Worm (Caenorhabditis elegans) whole organism, L3 larva: Measurements from ENCODE around the gene Y46E12A.5.

Experiments
- ZK546.5 ChIP-seq: sonication (generic microtip); optimal IDR thresholded peaks from 2 replicates; lab custom pipeline; 2017; ENCODE audit warnings: missing biosample characterization, missing genetic modification characterization
- ceh-16 ChIP-seq: sonication (generic microtip); optimal IDR thresholded peaks from 2 replicates; lab custom pipeline; 2017; ENCODE audit warnings: missing biosample characterization, missing genetic modification characterization
- ceh-28 ChIP-seq: fragments of 150-350 bp; optimal IDR thresholded peaks from 2 replicates; lab custom pipeline; 2014; ENCODE audit warnings: missing biosample characterization, missing genetic modification reagents, missing genetic modification characterization
- ceh-82 ChIP-seq: fragments of 150-350 bp; optimal IDR thresholded peaks from 2 replicates; lab custom pipeline; 2014; ENCODE audit warnings: missing biosample characterization, missing genetic modification characterization
- ceh-9 ChIP-seq: sonication (generic microtip); optimal IDR thresholded peaks from 2 replicates; lab custom pipeline; 2018; ENCODE audit warnings: missing biosample characterization, missing genetic modification characterization
- daf-12 ChIP-seq: fragments of 150-350 bp; optimal IDR thresholded peaks from 2 replicates; lab custom pipeline; 2014; ENCODE audit warnings: missing biosample characterization, missing genetic modification reagents, missing genetic modification characterization
- egl-27 ChIP-seq: sonication (generic microtip); optimal IDR thresholded peaks from 4 replicates; lab custom pipeline; 2017; ENCODE audit warnings: missing biosample characterization, missing genetic modification reagents, missing genetic modification characterization
- egl-5 ChIP-seq: fragments of 150-350 bp; optimal IDR thresholded peaks from 2 replicates; lab custom pipeline; 2017; ENCODE audit warnings: missing biosample characterization, missing genetic modification reagents, missing genetic modification characterization, inconsistent platforms
- elt-1 ChIP-seq: fragments of 150-350 bp; optimal IDR thresholded peaks from 2 replicates; lab custom pipeline; 2014; ENCODE audit warnings: missing biosample characterization, missing genetic modification characterization
- elt-2 ChIP-seq: sonication (generic microtip); optimal IDR thresholded peaks from 2 replicates; lab custom pipeline; 2016; ENCODE audit warnings: missing genetic modification reagents, mild to moderate bottlenecking, missing genetic modification characterization, missing compliant biosample characterization
- elt-3 ChIP-seq, 3 experiments: fragments of 150-350 bp in 1 of 3; sonication (generic microtip) in 2 of 3; optimal IDR thresholded peaks; 2 replicates in 2 of 3; 4 replicates in 1 of 3; lab custom pipeline; 2014 to 2017; ENCODE audit warnings: missing biosample characterization in 3 of 3, missing genetic modification characterization in 3 of 3
- eor-1 ChIP-seq, 2 experiments: fragments of 150-350 bp; optimal IDR thresholded peaks; 2 replicates each; lab custom pipeline; 2014 to 2018; ENCODE audit warnings: missing biosample characterization in 2 of 2, missing genetic modification characterization in 2 of 2
- fkh-10 ChIP-seq: sonication (generic microtip); optimal IDR thresholded peaks from 2 replicates; lab custom pipeline; 2017; ENCODE audit warnings: missing biosample characterization, missing genetic modification reagents, missing genetic modification characterization
- fkh-2 ChIP-seq: fragments of 150-350 bp; optimal IDR thresholded peaks from 2 replicates; lab custom pipeline; 2014; ENCODE audit warnings: missing biosample characterization, missing genetic modification reagents, missing genetic modification characterization
- fos-1 ChIP-seq: fragments of 150-350 bp; optimal IDR thresholded peaks from 2 replicates; lab custom pipeline; 2014; ENCODE audit warnings: missing biosample characterization, missing genetic modification characterization
- jun-1 ChIP-seq: fragments of 150-350 bp; optimal IDR thresholded peaks from 2 replicates; lab custom pipeline; 2014; ENCODE audit warnings: missing biosample characterization, missing genetic modification reagents, missing genetic modification characterization
- lin-15B ChIP-seq: fragments of 150-350 bp; optimal IDR thresholded peaks from 2 replicates; lab custom pipeline; 2014; ENCODE audit warnings: missing biosample characterization, missing genetic modification characterization
- lin-39 ChIP-seq: fragments of 150-350 bp; optimal IDR thresholded peaks from 2 replicates; lab custom pipeline; 2018; ENCODE audit warnings: missing biosample characterization, missing genetic modification reagents, missing genetic modification characterization
- lsy-12 ChIP-seq: sonication (generic microtip); optimal IDR thresholded peaks from 2 replicates; lab custom pipeline; 2016; ENCODE audit warnings: mild to moderate bottlenecking, missing genetic modification characterization, missing compliant biosample characterization
- mdl-1 ChIP-seq: fragments of 150-350 bp; optimal IDR thresholded peaks from 2 replicates; lab custom pipeline; 2014; ENCODE audit warnings: missing biosample characterization, missing genetic modification characterization
- nfya-1 ChIP-seq: sonication (generic microtip); optimal IDR thresholded peaks from 2 replicates; lab custom pipeline; 2017; ENCODE audit warnings: missing genetic modification characterization, mild to moderate bottlenecking, missing compliant biosample characterization, antibody characterized with exemption, moderate library complexity; ENCODE audit not compliant: insufficient read depth
- nhr-11 ChIP-seq: fragments of 150-350 bp; optimal IDR thresholded peaks from 2 replicates; lab custom pipeline; 2014; ENCODE audit warnings: missing biosample characterization, missing genetic modification characterization
- nhr-12 ChIP-seq: fragments of 150-350 bp; optimal IDR thresholded peaks from 2 replicates; lab custom pipeline; 2014; ENCODE audit warnings: missing biosample characterization, missing genetic modification characterization
- nhr-23 ChIP-seq: fragments of 150-350 bp; optimal IDR thresholded peaks from 2 replicates; lab custom pipeline; 2014; ENCODE audit warnings: missing biosample characterization, missing genetic modification reagents, missing genetic modification characterization
- nhr-25 ChIP-seq: sonication (generic microtip); optimal IDR thresholded peaks from 2 replicates; lab custom pipeline; 2017; ENCODE audit warnings: missing biosample characterization, missing genetic modification characterization
- nhr-28 ChIP-seq: fragments of 150-350 bp; optimal IDR thresholded peaks from 2 replicates; lab custom pipeline; 2014; ENCODE audit warnings: missing biosample characterization, missing genetic modification characterization
- nhr-43 ChIP-seq: sonication (generic microtip); optimal IDR thresholded peaks from 2 replicates; lab custom pipeline; 2016; ENCODE audit warnings: mild to moderate bottlenecking, missing genetic modification characterization, missing compliant biosample characterization; ENCODE audit not compliant: poor library complexity, severe bottlenecking
- nhr-67 ChIP-seq: fragments of 150-350 bp; optimal IDR thresholded peaks from 2 replicates; lab custom pipeline; 2014; ENCODE audit warnings: missing biosample characterization, missing genetic modification characterization
- pha-4 ChIP-seq: fragments of 150-350 bp; optimal IDR thresholded peaks from 2 replicates; lab custom pipeline; 2014; ENCODE audit warnings: missing biosample characterization, missing genetic modification reagents, missing genetic modification characterization
- pqm-1 ChIP-seq: fragments of 150-350 bp; optimal IDR thresholded peaks from 2 replicates; lab custom pipeline; 2017; ENCODE audit warnings: missing biosample characterization, missing genetic modification characterization, inconsistent platforms
- sea-2 ChIP-seq: fragments of 150-350 bp; sonication (generic microtip); optimal IDR thresholded peaks from 4 replicates; lab custom pipeline; 2014; ENCODE audit warnings: missing biosample characterization, missing genetic modification reagents, missing genetic modification characterization
- skn-1 ChIP-seq: fragments of 150-350 bp; optimal IDR thresholded peaks from 2 replicates; lab custom pipeline; 2014; ENCODE audit warnings: missing biosample characterization, missing genetic modification characterization
- snpc-4 ChIP-seq: fragments of 150-350 bp; optimal IDR thresholded peaks from 2 replicates; lab custom pipeline; 2014; ENCODE audit warnings: missing biosample characterization, missing genetic modification characterization
- tbx-2 ChIP-seq: sonication (generic microtip); optimal IDR thresholded peaks from 2 replicates; lab custom pipeline; 2016; ENCODE audit warnings: mild to moderate bottlenecking, missing genetic modification characterization, missing compliant biosample characterization
- unc-39 ChIP-seq: sonication (generic microtip); optimal IDR thresholded peaks from 4 replicates; lab custom pipeline; 2017; ENCODE audit warnings: missing biosample characterization, missing genetic modification characterization
- zag-1 ChIP-seq: fragments of 150-350 bp; optimal IDR thresholded peaks from 2 replicates; lab custom pipeline; 2014; ENCODE audit warnings: missing biosample characterization, missing genetic modification characterization
- ztf-11 ChIP-seq: fragments of 150-350 bp; optimal IDR thresholded peaks from 2 replicates; lab custom pipeline; 2014; ENCODE audit warnings: missing biosample characterization, missing genetic modification characterization

Gene Y46E12A.5

DNA sequence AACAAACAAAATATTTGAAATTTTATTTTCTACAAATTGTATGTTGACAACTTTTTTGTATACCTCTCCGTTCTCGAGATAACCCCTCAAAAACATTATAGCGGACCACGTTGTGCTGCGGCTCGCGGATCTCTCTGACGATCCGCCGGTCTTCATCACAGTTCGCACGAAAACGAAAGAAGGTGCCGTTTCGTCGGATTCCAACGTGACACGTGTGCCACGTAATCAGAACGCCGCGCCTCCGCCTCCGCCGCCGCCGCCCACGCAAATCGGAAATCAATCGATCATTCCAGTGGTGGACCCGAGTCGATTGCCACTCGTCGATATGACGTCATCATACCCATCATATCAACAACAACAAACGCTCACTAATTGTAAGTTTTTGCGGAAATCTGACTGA lies 41.4 kb upstream of the Y46E12A.5 start:
- TF ChIP-seq eor-1 (tag; optimal IDR thresholded peaks at IDR 0.05; lab: Kevin White, UChicago): no peak

DNA sequence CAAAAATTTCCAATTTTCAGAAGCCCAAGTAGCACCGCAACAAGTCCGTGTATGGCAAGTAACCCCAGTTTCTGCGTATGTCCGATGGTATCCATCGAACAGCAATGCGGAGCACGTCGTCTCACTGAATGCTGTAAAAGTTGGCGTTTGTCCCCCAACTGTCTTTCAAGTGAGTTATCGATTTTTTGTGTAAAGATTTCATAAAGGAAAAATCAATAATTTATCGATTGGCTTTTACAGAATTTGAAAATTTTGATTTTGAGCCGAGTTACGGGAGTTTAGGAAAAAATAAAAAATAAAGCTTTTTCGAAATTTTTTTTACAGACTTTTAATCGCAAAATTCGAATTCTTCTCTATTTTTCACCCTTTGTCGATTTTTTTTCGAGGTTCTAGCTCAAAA lies 36.0 kb upstream of the Y46E12A.5 start:
- no peak for TF ChIP-seq pha-4 (tag; lab: Kevin White, UChicago)
- TF ChIP-seq ceh-28 (tag; lab: Kevin White, UChicago): peak; percentile 65
- TF ChIP-seq, all 47 proteins: peak for 1

DNA sequence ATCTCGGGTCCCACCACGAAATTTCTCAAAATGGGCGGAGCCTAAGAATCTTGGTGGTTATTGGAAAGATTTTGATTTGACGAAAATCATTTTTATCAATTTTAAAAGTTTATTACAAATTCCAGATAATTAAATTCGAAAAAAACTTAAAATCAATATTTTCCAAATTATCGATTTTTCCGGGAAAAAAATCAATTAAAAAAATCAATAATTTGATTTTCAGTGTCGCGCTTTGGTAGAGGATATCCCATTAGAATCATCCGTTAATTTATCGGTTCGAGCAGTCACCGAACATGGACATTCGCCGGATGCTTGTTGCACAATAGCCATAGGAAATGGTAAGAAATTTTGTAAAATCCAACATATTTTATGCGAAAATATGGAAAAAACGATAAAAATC lies 35.4 kb upstream of the Y46E12A.5 start:
- TF ChIP-seq ceh-28 (tag; lab: Kevin White, UChicago): peak; percentile 84
- TF ChIP-seq lin-15B (tag; lab: Kevin White, UChicago): no peak

DNA sequence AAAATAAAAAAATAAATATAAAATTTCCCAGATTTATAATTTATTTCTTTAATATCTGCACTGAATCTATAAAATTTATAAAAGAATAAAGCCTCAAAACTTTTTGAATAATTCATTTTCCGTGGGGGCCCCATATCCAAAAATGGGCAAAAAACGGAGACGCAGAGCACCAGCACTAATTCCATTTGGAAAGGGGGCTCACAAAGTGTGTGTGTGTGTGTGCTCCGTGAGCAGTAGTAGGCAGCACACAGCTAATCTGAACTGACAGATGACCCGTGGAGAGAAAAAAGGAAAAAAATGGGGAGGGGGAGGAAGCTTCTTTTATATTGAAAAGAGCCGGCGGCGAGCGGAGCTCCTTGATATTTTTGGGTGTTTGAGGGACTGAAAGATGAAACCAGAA lies 33.9 kb upstream of the Y46E12A.5 start:
- TF ChIP-seq unc-39 (tag; lab: Kevin White, UChicago) (no peak), jun-1 (tag; lab: Kevin White, UChicago) (no peak), fkh-10 (GFP tag; lab: Kevin White, UChicago) (no peak), eor-1 (tag; optimal IDR thresholded peaks at IDR 0.05; lab: Kevin White, UChicago) (no peak), lin-39 (tag; lab: Kevin White, UChicago) (peak; percentile 21), pha-4 (tag; lab: Kevin White, UChicago) (no peak), nhr-23 (no peak), nhr-43 (tag; lab: Kevin White, UChicago) (no peak), elt-1 (tag; lab: Kevin White, UChicago) (no peak), ceh-16 (no peak), lin-15B (tag; lab: Kevin White, UChicago) (no peak), egl-27 (tag; lab: Kevin White, UChicago) (no peak), nfya-1 (tag; lab: Kevin White, UChicago) (peak; percentile 17), nhr-67 (tag; lab: Kevin White, UChicago) (no peak)

DNA sequence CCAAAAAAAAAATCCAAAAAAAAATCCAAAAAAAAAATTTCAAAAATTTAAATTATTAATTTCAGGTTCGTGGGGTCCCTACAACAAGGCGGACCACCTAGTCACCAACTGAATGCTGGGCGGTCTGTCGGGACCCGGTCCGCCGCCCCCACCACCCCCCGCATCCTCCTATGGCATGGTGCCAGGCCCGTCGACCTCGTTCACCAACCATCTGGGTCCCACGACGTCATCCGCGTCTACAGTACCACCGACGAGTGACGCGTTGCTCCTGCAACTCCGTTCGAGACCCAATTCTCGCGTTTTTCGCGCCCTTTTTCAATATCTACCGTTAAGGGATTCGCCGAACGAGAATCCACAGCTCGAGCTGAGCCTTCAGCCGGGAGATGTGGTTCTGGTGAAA lies 30.9 kb upstream of the Y46E12A.5 start:
- TF ChIP-seq lsy-12 (tag; lab: Kevin White, UChicago) (no peak), nhr-23 (no peak), elt-1 (tag; lab: Kevin White, UChicago) (no peak), pha-4 (tag; lab: Kevin White, UChicago) (no peak), fkh-2 (tag; lab: Kevin White, UChicago) (no peak), fkh-10 (GFP tag; lab: Kevin White, UChicago) (no peak), mdl-1 (tag; lab: Kevin White, UChicago) (no peak), nhr-43 (tag; lab: Kevin White, UChicago) (no peak), elt-3 (tag; optimal IDR thresholded peaks at IDR 0.05; lab: Kevin White, UChicago) (no peak), jun-1 (tag; lab: Kevin White, UChicago) (no peak), pqm-1 (no peak), nhr-12 (tag; lab: Kevin White, UChicago) (no peak), nfya-1 (tag; lab: Kevin White, UChicago) (no peak), ZK546.5 (tag; lab: Kevin White, UChicago) (no peak), ceh-9 (tag; lab: Kevin White, UChicago) (no peak), nhr-25 (tag; lab: Kevin White, UChicago) (no peak), skn-1 (tag; lab: Kevin White, UChicago) (no peak)

DNA sequence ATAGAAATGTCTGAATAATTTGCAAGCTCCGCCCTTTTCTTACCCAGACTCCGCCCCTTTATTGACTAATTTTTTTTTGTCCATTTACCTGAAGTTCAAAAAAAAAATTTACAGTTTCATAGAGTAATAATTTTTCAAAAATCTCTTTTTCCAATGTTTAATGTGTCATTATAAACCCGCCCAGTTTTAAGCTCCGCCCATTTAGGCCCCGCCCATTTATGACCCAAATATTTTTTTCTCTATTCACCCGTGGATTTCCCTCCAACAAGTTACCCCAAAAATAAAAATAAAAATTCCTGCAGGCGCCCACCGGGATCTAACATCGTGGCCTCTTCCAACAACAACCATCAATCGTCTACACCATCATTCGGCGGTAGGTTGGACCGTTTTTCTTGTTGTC lies 30.0 kb upstream of the Y46E12A.5 start, which contains the start of gene rimb-1:
TSS of gene rimb-1 (plus strand) at position 301 of the 400 bp plus-strand sequence.
- TF ChIP-seq elt-3 (tag; optimal IDR thresholded peaks at IDR 0.05; lab: Kevin White, UChicago): no peak
- TF ChIP-seq nhr-28 (tag; lab: Kevin White, UChicago): no peak
- no peak for TF ChIP-seq zag-1 (tag; lab: Kevin White, UChicago)
- TF ChIP-seq nfya-1 (tag; lab: Kevin White, UChicago): no peak
- TF ChIP-seq jun-1 (tag; lab: Kevin White, UChicago): no peak
- TF ChIP-seq, all 47 proteins: peak for 0

DNA sequence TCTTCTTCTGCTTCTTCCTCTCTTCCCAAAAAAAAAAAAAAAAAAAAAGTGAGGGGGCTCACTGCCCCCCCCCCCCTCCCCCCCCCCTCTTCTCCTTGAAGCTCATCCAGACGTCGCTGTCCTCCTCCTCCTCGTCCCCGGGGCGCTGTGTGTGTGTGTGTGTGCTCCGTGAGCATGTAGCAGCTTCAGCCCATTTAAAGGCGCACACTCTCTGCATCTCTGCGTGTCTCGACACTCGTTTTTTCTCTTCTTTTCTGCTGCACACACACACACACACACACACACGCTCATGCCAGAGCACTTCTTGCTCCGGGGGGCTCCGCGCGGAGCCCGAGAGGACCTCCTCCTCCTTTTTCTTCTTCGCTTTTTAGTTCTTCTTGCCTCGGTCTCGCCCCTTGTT lies 27.7 kb upstream of the Y46E12A.5 start:
- TF ChIP-seq tbx-2 (peak; percentile 15), ztf-11 (tag; lab: Kevin White, UChicago) (no peak), egl-27 (tag; lab: Kevin White, UChicago) (no peak), nhr-11 (tag; lab: Kevin White, UChicago) (peak; percentile 42), elt-3 (tag; optimal IDR thresholded peaks at IDR 0.05; lab: Kevin White, UChicago) (no peak), lin-15B (tag; lab: Kevin White, UChicago) (peak; percentile 40), fkh-10 (GFP tag; lab: Kevin White, UChicago) (peak; percentile 41), elt-2 (tag; lab: Kevin White, UChicago) (no peak), snpc-4 (tag; lab: Kevin White, UChicago) (peak; percentile 5), eor-1 (tag; optimal IDR thresholded peaks at IDR 0.05; lab: Kevin White, UChicago) (no peak), egl-5 (tag; lab: Kevin White, UChicago) (no peak), ceh-16 (no peak), nfya-1 (tag; lab: Kevin White, UChicago) (peak; percentile 75), ceh-82 (tag; lab: Kevin White, UChicago) (peak; percentile 33), skn-1 (tag; lab: Kevin White, UChicago) (no peak), nhr-67 (tag; lab: Kevin White, UChicago) (no peak), fos-1 (tag; lab: Kevin White, UChicago) (no peak), daf-12 (no peak), sea-2 (GFP tag; lab: Kevin White, UChicago) (no peak), lin-39 (tag; lab: Kevin White, UChicago) (peak; percentile 56)
